Fruit fly (Drosophila melanogaster): ENCODE results near the gene RpS4.

RpS4 gene

DNA sequence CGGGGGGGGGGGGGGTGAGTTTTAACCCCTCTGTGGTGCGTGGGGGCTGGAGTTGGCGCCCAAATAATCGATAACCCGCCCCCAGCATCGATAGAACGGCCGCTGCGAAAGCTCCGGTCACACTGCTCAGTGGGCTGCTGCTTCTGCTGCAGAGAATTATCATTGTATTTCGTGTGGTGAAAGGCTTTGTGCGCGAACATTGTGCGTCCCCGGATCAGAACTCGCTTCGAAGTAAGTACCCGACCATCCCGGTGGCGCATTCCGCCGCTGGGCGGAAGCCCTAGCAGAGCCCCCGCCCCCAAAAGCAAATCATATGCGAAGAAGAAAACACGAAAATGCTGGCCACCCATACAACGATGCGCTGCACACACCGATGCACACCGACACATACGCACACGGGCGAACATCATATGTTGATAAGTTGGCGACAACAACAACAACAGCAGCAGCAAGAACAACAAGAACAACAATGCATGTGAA lies 2.8 kb downstream of the RpS4 start, which contains the start of gene Syx13 (continued):
- TF ChIP-seq CG1792 (GFP tag; optimal IDR thresholded peaks at IDR 0.05) = no peak
- no peak for TF ChIP-seq fru (optimal IDR thresholded peaks at IDR 0.05)
- no peak for TF ChIP-seq maf-S (GFP tag; optimal IDR thresholded peaks at IDR 0.05)
- no peak for TF ChIP-seq jumu (GFP tag; optimal IDR thresholded peaks at IDR 0.05)
- TF ChIP-seq corto (GFP tag; optimal IDR thresholded peaks at IDR 0.05) = no peak
- no peak for TF ChIP-seq CG7745 (tag; optimal IDR thresholded peaks at IDR 0.05)
- no peak for TF ChIP-seq CG6254 (GFP tag; optimal IDR thresholded peaks at IDR 0.05)
- TF ChIP-seq CG2202 (tag; optimal IDR thresholded peaks at IDR 0.05) = no peak
- TF ChIP-seq Oaz (GFP tag; IDR thresholded peaks at IDR 0.05) = no peak
- TF ChIP-seq CG9437 (GFP tag; optimal IDR thresholded peaks at IDR 0.05) = no peak
- no peak for TF ChIP-seq Dip2 (GFP tag; IDR thresholded peaks at IDR 0.05)
- TF ChIP-seq Ssrp (tag; optimal IDR thresholded peaks at IDR 0.05) = no peak
- no peak for TF ChIP-seq CG1024 (GFP tag; IDR thresholded peaks at IDR 0.05)
- peak; percentile 92 for TF ChIP-seq crol (GFP tag; IDR thresholded peaks at IDR 0.05)
- 0 out of 3 replicates have a peak, but pooled peaks have one; percentile 12 for TF ChIP-seq zfh1 (GFP tag; IDR thresholded peaks at IDR 0.05)
- peak; percentile 24 for TF ChIP-seq caup (GFP tag; optimal IDR thresholded peaks at IDR 0.05; ENCODE audit: severe bottlenecking)
- no peak for TF ChIP-seq CG6765 (GFP tag; optimal IDR thresholded peaks at IDR 0.05)
- TF ChIP-seq row (GFP tag; IDR thresholded peaks at IDR 0.05) = peak; percentile 43; the same call in 2 of the 3 replicates
- TF ChIP-seq CG16779 (GFP tag; IDR thresholded peaks at IDR 0.05) = no peak
- peak; percentile 86 for TF ChIP-seq CG8478 (optimal IDR thresholded peaks at IDR 0.05)
- peak; percentile 76 for TF ChIP-seq Dll (GFP tag; IDR thresholded peaks at IDR 0.05; ENCODE audit: partially characterized antibody)
- TF ChIP-seq Doc2 (GFP tag; IDR thresholded peaks at IDR 0.05) = no peak
- no peak for TF ChIP-seq D19B (GFP tag; optimal IDR thresholded peaks at IDR 0.05)
- TF ChIP-seq slbo (GFP tag; IDR thresholded peaks at IDR 0.05) = 0 out of 2 replicates have a peak, but pooled peaks have one; percentile 23
- no peak for TF ChIP-seq Chrac-16 (GFP tag; optimal IDR thresholded peaks at IDR 0.05)
- no peak for TF ChIP-seq Bdp1 (GFP tag; optimal IDR thresholded peaks at IDR 0.05)
- TF ChIP-seq esg (GFP tag; conservative IDR thresholded peaks at IDR 0.05) = no peak
- no peak for TF ChIP-seq insv (GFP tag; optimal IDR thresholded peaks at IDR 0.05)
- no peak for TF ChIP-seq Hand (GFP tag; optimal IDR thresholded peaks at IDR 0.05)
- no peak for TF ChIP-seq her (GFP tag; optimal IDR thresholded peaks at IDR 0.05)
- no peak for TF ChIP-seq Neu2 (GFP tag; optimal IDR thresholded peaks at IDR 0.05; ENCODE audit: borderline replicate concordance)
- no peak for TF ChIP-seq CG4404 (GFP tag; IDR thresholded peaks at IDR 0.05)
- TF ChIP-seq onecut (GFP tag; IDR thresholded peaks at IDR 0.05) = peak; percentile 62
- no peak for TF ChIP-seq az2 (GFP tag; optimal IDR thresholded peaks at IDR 0.05)
- no peak for TF ChIP-seq Sox100B (GFP tag; optimal IDR thresholded peaks at IDR 0.05)
- peak; percentile 61; the same call in 2 of the 3 replicates for TF ChIP-seq CG34224 (GFP tag; IDR thresholded peaks at IDR 0.05; ENCODE audit: partially characterized antibody)
- TF ChIP-seq CG16863 (GFP tag; optimal IDR thresholded peaks at IDR 0.05) = no peak
- TF ChIP-seq Side (GFP tag; optimal IDR thresholded peaks at IDR 0.05) = no peak
- TF ChIP-seq Jarid2 (GFP tag; optimal IDR thresholded peaks at IDR 0.05) = peak; percentile 41
- TF ChIP-seq CG13123 (GFP tag; optimal IDR thresholded peaks at IDR 0.05) = no peak
- peak; percentile 25; the same call in 2 of the 3 replicates for TF ChIP-seq ci (GFP tag; IDR thresholded peaks at IDR 0.05)
- peak; percentile 11 for TF ChIP-seq CG7987 (GFP tag; optimal IDR thresholded peaks at IDR 0.05)
- 0 out of 2 replicates have a peak, but pooled peaks have one; percentile 22 for TF ChIP-seq CG32767 (GFP tag; IDR thresholded peaks at IDR 0.05)
- no peak for TF ChIP-seq ap (GFP tag; IDR thresholded peaks at IDR 0.05)
- TF ChIP-seq NC2α (GFP tag; optimal IDR thresholded peaks at IDR 0.05) = no peak
- TF ChIP-seq CTCF (GFP tag; optimal IDR thresholded peaks at IDR 0.05) = peak; percentile 20
- no peak for TF ChIP-seq CG9876 (GFP tag; optimal IDR thresholded peaks at IDR 0.05)
- TF ChIP-seq chif (GFP tag; optimal IDR thresholded peaks at IDR 0.05) = no peak
- TF ChIP-seq stc (GFP tag; IDR thresholded peaks at IDR 0.05) = no peak
- no peak for TF ChIP-seq CG4854 (GFP tag; optimal IDR thresholded peaks at IDR 0.05)
- peak; percentile 73 for TF ChIP-seq CG6791 (GFP tag; IDR thresholded peaks at IDR 0.05; ENCODE audit: partially characterized antibody)
- TF ChIP-seq peb (GFP tag; IDR thresholded peaks at IDR 0.05) = no peak
- TF ChIP-seq CG11085 (GFP tag; IDR thresholded peaks at IDR 0.05) = no peak
